Worm (Caenorhabditis elegans) whole organism, mixed stage, embryonic: Measurements from ENCODE around the gene rnp-7.

Experiments used
- M03D4.4 ChIP-seq: sonication (generic microtip); optimal IDR thresholded peaks from 2 replicates; lab custom pipeline; 2017; ENCODE audit warnings: mild to moderate bottlenecking, missing genetic modification characterization, missing compliant biosample characterization
- ces-1 ChIP-seq: fragments of 150-350 bp; optimal IDR thresholded peaks from 2 replicates; lab custom pipeline; 2014; ENCODE audit warnings: missing biosample characterization, missing genetic modification reagents, missing genetic modification characterization
- mls-2 ChIP-seq: sonication (generic microtip); optimal IDR thresholded peaks from 2 replicates; lab custom pipeline; 2016; ENCODE audit warnings: mild to moderate bottlenecking, missing genetic modification characterization, moderate library complexity, missing compliant biosample characterization
- nhr-76 ChIP-seq: sonication (generic microtip); optimal IDR thresholded peaks from 2 replicates; lab custom pipeline; 2017; ENCODE audit warnings: missing biosample characterization, missing genetic modification characterization

DNA sequence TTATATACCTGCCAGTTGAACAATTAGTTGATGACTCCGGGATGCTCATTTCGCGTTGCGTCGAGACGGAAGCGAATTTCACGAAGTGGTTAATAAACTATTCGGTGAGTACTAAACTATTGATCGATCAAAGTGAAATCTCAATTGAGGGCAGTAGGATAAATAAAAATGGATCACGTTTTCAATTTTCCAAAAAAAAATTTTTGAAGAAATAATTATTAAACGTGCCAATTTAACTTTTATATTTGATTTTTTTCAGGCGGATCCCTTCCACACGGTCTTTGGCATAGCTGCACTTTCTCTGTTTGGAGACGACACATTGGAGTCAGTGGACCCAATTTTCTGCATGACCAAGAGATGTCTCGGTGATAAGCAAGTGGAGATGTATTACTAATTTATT lies 24.9 kb downstream of the rnp-7 start, which contains the start of gene B0280.17:
- TF ChIP-seq mls-2 (no peak), nhr-76 (tag; lab: Kevin White, UChicago) (no peak), M03D4.4 (tag; lab: Kevin White, UChicago) (no peak), ces-1 (GFP tag; lab: Kevin White, UChicago) (no peak)
